Fruit fly (Drosophila melanogaster): ENCODE results near the gene CG34355.

The CG34355 gene

DNA sequence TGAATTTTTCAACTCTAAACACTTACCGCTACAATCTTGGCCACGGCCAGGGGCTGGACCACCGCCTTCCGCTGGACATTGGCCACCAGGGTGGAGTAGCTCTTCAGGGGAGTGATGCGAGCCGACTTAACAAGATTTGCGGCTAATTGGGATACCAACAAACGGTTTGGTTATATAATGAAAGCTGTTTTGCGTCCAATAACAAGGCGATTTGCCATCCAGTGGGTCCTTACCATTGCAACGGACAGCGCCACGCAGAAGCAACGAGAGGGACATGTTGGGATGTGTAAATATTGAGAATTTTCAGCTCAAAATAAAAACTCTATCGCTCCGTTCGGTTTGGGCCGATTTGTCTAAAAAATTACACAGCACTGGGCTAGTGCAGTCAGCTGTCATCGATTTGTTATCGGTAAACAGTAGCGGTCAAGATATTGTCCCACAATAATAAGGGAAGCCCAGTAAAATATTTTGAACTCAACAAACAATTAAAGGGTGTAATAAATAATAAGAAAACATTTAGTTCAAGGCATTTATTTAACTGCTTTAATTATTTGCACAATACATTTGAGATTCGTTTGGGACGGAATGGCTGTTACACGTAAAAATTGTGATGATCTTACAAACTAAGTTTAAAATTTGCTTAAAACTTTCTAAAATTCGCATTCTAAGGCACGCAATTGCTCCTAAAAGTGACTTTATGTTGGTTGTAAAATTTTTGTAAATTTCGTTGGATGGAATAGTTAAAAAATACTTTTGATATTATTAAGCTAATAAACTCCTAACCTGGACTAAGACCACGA lies 43.2 kb upstream of the CG34355 start, which contains the start of gene SdhD (continued):
- TF ChIP-seq Atf-2 (GFP tag; optimal IDR thresholded peaks at IDR 0.05) (no peak), CG9609 (GFP tag; optimal IDR thresholded peaks at IDR 0.05) (no peak), esg (GFP tag; conservative IDR thresholded peaks at IDR 0.05) (no peak), org-1 (GFP tag; optimal IDR thresholded peaks at IDR 0.05) (no peak), Sox100B (GFP tag; optimal IDR thresholded peaks at IDR 0.05) (no peak), ara (GFP tag; IDR thresholded peaks at IDR 0.05) (0 out of 2 replicates have a peak, but pooled peaks have one; percentile 42), Eip74EF (GFP tag; optimal IDR thresholded peaks at IDR 0.05) (no peak), CG3065 (GFP tag; optimal IDR thresholded peaks at IDR 0.05) (no peak), Dip3 (GFP tag; optimal IDR thresholded peaks at IDR 0.05) (no peak), ash1 (GFP tag; optimal IDR thresholded peaks at IDR 0.05) (no peak), CG12942 (GFP tag; optimal IDR thresholded peaks at IDR 0.05) (no peak), dan (GFP tag; IDR thresholded peaks at IDR 0.05) (no peak), CG12769 (tag; optimal IDR thresholded peaks at IDR 0.05) (no peak), CG7963 (GFP tag; IDR thresholded peaks at IDR 0.05; ENCODE audit: partially characterized antibody) (0 out of 3 replicates have a peak, but pooled peaks have one; percentile 54), pnt (GFP tag; optimal IDR thresholded peaks at IDR 0.05) (no peak), bab2 (GFP tag; optimal IDR thresholded peaks at IDR 0.05) (no peak), CG7928 (GFP tag; optimal IDR thresholded peaks at IDR 0.05) (no peak), jing (GFP tag; optimal IDR thresholded peaks at IDR 0.05) (no peak), sob (GFP tag; IDR thresholded peaks at IDR 0.05) (peak; percentile 40; the same call in 1 of the 2 replicates), tin (GFP tag; optimal IDR thresholded peaks at IDR 0.05) (peak; percentile 32), grn (GFP tag; optimal IDR thresholded peaks at IDR 0.05) (no peak), CG3726 (GFP tag; IDR thresholded peaks at IDR 0.05) (no peak), Blimp-1 (GFP tag; optimal IDR thresholded peaks at IDR 0.05) (no peak), tll (GFP tag; optimal IDR thresholded peaks at IDR 0.05) (no peak), CG10267 (tag; optimal IDR thresholded peaks at IDR 0.05) (peak; percentile 92), CG33557 (GFP tag; optimal IDR thresholded peaks at IDR 0.05) (no peak), Atf6 (GFP tag; IDR thresholded peaks at IDR 0.05) (peak; percentile 16; the same call in 1 of the 2 replicates), caup (GFP tag; optimal IDR thresholded peaks at IDR 0.05; ENCODE audit: severe bottlenecking) (no peak), Gsc (GFP tag; IDR thresholded peaks at IDR 0.05) (no peak), CG7987 (GFP tag; optimal IDR thresholded peaks at IDR 0.05) (peak; percentile 40), CG4707 (GFP tag; optimal IDR thresholded peaks at IDR 0.05) (no peak), CG14050 (GFP tag; IDR thresholded peaks at IDR 0.05) (no peak), GATAe (GFP tag; conservative IDR thresholded peaks at IDR 0.05) (no peak), CG4730 (GFP tag; IDR thresholded peaks at IDR 0.05) (no peak), br (optimal IDR thresholded peaks at IDR 0.05) (no peak), CG2875 (GFP tag; optimal IDR thresholded peaks at IDR 0.05) (no peak), unpg (GFP tag; optimal IDR thresholded peaks at IDR 0.05) (peak; percentile 6), CG18619 (GFP tag; optimal IDR thresholded peaks at IDR 0.05) (no peak), mld (GFP tag; IDR thresholded peaks at IDR 0.05; ENCODE audit: partially characterized antibody) (no peak), Dll (GFP tag; IDR thresholded peaks at IDR 0.05; ENCODE audit: partially characterized antibody) (peak; percentile 55; the same call in 1 of the 4 replicates), Rfx (GFP tag; IDR thresholded peaks at IDR 0.05) (peak; percentile 35; the same call in 1 of the 2 replicates), Dp (GFP tag; optimal IDR thresholded peaks at IDR 0.05) (peak; percentile 29), CG31224 (GFP tag; IDR thresholded peaks at IDR 0.05) (no peak), Ets65A (GFP tag) (peak; percentile 74), CG1647 (GFP tag; optimal IDR thresholded peaks at IDR 0.05) (no peak), Sry-δ (GFP tag; optimal IDR thresholded peaks at IDR 0.05) (peak; percentile 48), lbe (GFP tag; optimal IDR thresholded peaks at IDR 0.05) (peak; percentile 38), kah (GFP tag; optimal IDR thresholded peaks at IDR 0.05) (no peak), CG11093 (GFP tag; IDR thresholded peaks at IDR 0.05) (no peak)

Data from whole organism, embryonic.